Worm (Caenorhabditis elegans): ENCODE measurements around the gene mrpl-42.

The mrpl-42 gene

ce11 chrIV:9070188-9070587 is 24.1 kb downstream of the mrpl-42 start:
- TF ChIP-seq drap-1 (GFP tag; optimal IDR thresholded peaks at IDR 0.05) (no peak), nhr-12 (tag; optimal IDR thresholded peaks at IDR 0.05) (no peak), lin-13 (tag; optimal IDR thresholded peaks at IDR 0.05) (no peak), ham-2 (GFP tag; optimal IDR thresholded peaks at IDR 0.05) (no peak), nhr-237 (tag; optimal IDR thresholded peaks at IDR 0.05) (no peak), mep-1 (tag; optimal IDR thresholded peaks at IDR 0.05) (no peak), nhr-76 (tag; optimal IDR thresholded peaks at IDR 0.05) (no peak), mab-5 (tag; optimal IDR thresholded peaks at IDR 0.05) (no peak), flh-1 (GFP tag; optimal IDR thresholded peaks at IDR 0.05) (no peak), sem-2 (GFP tag; optimal IDR thresholded peaks at IDR 0.05) (no peak)

- TF ChIP-seq drap-1 (GFP tag; optimal IDR thresholded peaks at IDR 0.05) = no peak
- no peak for TF ChIP-seq nhr-28 (tag; optimal IDR thresholded peaks at IDR 0.05)
These were observed 24.6 kb downstream of the mrpl-42 start, which contains the start of gene nhr-11 for ce11 chrIV:9069703-9070102. TSS of gene nhr-11 (plus strand) at chrIV:9070003.

- TF ChIP-seq zip-8 (tag; optimal IDR thresholded peaks at IDR 0.05) = peak; percentile 58
These were observed 26.7 kb downstream of the mrpl-42 start for ce11 chrIV:9067277-9068197.

- TF ChIP-seq unc-120 (tag; optimal IDR thresholded peaks at IDR 0.05; ENCODE audit: poor library complexity, severe bottlenecking) (no peak), ztf-11 (tag; optimal IDR thresholded peaks at IDR 0.05) (no peak), mep-1 (tag; optimal IDR thresholded peaks at IDR 0.05) (no peak), nhr-237 (tag; optimal IDR thresholded peaks at IDR 0.05) (no peak), cnd-1 (tag; optimal IDR thresholded peaks at IDR 0.05) (no peak), pha-4 (tag; optimal IDR thresholded peaks at IDR 0.05) (no peak), nhr-12 (tag; optimal IDR thresholded peaks at IDR 0.05) (no peak), ceh-43 (GFP tag; optimal IDR thresholded peaks at IDR 0.05) (no peak), lin-32 (GFP tag; optimal IDR thresholded peaks at IDR 0.05) (no peak), tbx-8 (GFP tag; optimal IDR thresholded peaks at IDR 0.05) (no peak), hlh-1 (tag; optimal IDR thresholded peaks at IDR 0.05) (no peak), sptf-1 (tag; optimal IDR thresholded peaks at IDR 0.05) (no peak), ham-2 (GFP tag; optimal IDR thresholded peaks at IDR 0.05) (no peak), ces-1 (GFP tag; optimal IDR thresholded peaks at IDR 0.05) (no peak)
These were observed 30.7 kb downstream of the mrpl-42 start for ce11 chrIV:9063518-9063917.

ce11 chrIV:9053403-9053802 is 40.9 kb downstream of the mrpl-42 start:
- TF ChIP-seq blmp-1 (tag; optimal IDR thresholded peaks at IDR 0.05) (no peak), nhr-2 (tag; optimal IDR thresholded peaks at IDR 0.05) (no peak)

- no peak for TF ChIP-seq nhr-76 (tag; optimal IDR thresholded peaks at IDR 0.05)
- TF ChIP-seq lin-32 (GFP tag; optimal IDR thresholded peaks at IDR 0.05) = no peak
- no peak for TF ChIP-seq unc-62 (GFP tag; optimal IDR thresholded peaks at IDR 0.05)
- no peak for TF ChIP-seq nhr-28 (tag; optimal IDR thresholded peaks at IDR 0.05)
- TF ChIP-seq snpc-4 (tag; optimal IDR thresholded peaks at IDR 0.05) = no peak
- TF ChIP-seq nhr-237 (tag; optimal IDR thresholded peaks at IDR 0.05) = no peak
- TF ChIP-seq elt-1 (tag; optimal IDR thresholded peaks at IDR 0.05; ENCODE audit: borderline replicate concordance, insufficient read depth) = no peak
- TF ChIP-seq elt-3 (tag; optimal IDR thresholded peaks at IDR 0.05) = no peak
- TF ChIP-seq sem-2 (GFP tag; optimal IDR thresholded peaks at IDR 0.05) = no peak
- TF ChIP-seq lin-13 (tag; optimal IDR thresholded peaks at IDR 0.05) = no peak
- no peak for TF ChIP-seq hlh-1 (tag; optimal IDR thresholded peaks at IDR 0.05)
- no peak for TF ChIP-seq pha-4 (tag; optimal IDR thresholded peaks at IDR 0.05)
- no peak for TF ChIP-seq zip-8 (tag; optimal IDR thresholded peaks at IDR 0.05)
- no peak for TF ChIP-seq ztf-11 (tag; optimal IDR thresholded peaks at IDR 0.05)
- TF ChIP-seq sptf-1 (tag; optimal IDR thresholded peaks at IDR 0.05) = no peak
- no peak for TF ChIP-seq ceh-83 (GFP tag; optimal IDR thresholded peaks at IDR 0.05)
These were observed 42.6 kb downstream of the mrpl-42 start for ce11 chrIV:9051510-9052175.

Data from whole organism, mixed stage, embryonic.